Fruit fly (Drosophila melanogaster): ENCODE results near the gene CG5171.

Gene CG5171

dm6 chr2L:7420305-7421287 is 19.5 kb downstream of the CG5171 start:
- TF ChIP-seq Myc (optimal IDR thresholded peaks at IDR 0.05) (no peak), h (GFP tag; optimal IDR thresholded peaks at IDR 0.05) (peak; percentile 90), Rel (GFP tag; optimal IDR thresholded peaks at IDR 0.05) (peak; percentile 24), Rel (tag; optimal IDR thresholded peaks at IDR 0.05) (peak; percentile 24), sage (GFP tag; optimal IDR thresholded peaks at IDR 0.05) (peak; percentile 73), sv (GFP tag; optimal IDR thresholded peaks at IDR 0.05) (peak; percentile 49), Hnf4 (GFP tag; optimal IDR thresholded peaks at IDR 0.05) (peak; percentile 80), Mio (GFP tag; optimal IDR thresholded peaks at IDR 0.05) (no peak), fru (GFP tag; optimal IDR thresholded peaks at IDR 0.05) (peak; percentile 89), dl (GFP tag; optimal IDR thresholded peaks at IDR 0.05; ENCODE audit: insufficient read depth in 1 of 2, partially characterized antibody in 2 of 2) (peak in 1 of 2 experiments; percentile 1), br (GFP tag; optimal IDR thresholded peaks at IDR 0.05) (peak; percentile 90), usp (GFP tag; optimal IDR thresholded peaks at IDR 0.05) (no peak), tai (GFP tag; optimal IDR thresholded peaks at IDR 0.05) (peak; percentile 67), OdsH (GFP tag; optimal IDR thresholded peaks at IDR 0.05) (peak; percentile 88), psq (GFP tag; optimal IDR thresholded peaks at IDR 0.05) (peak; percentile 66), Dfd (GFP tag; optimal IDR thresholded peaks at IDR 0.05) (peak; percentile 28), foxo (GFP tag; optimal IDR thresholded peaks at IDR 0.05) (peak in 1 of 2 experiments; percentile 89), HLH106 (tag; optimal IDR thresholded peaks at IDR 0.05) (peak; percentile 66), dmrt93B (GFP tag; optimal IDR thresholded peaks at IDR 0.05) (peak; percentile 65), CG32264 (GFP tag; optimal IDR thresholded peaks at IDR 0.05) (peak; percentile 85), dsf (GFP tag; optimal IDR thresholded peaks at IDR 0.05; ENCODE audit: borderline replicate concordance) (no peak), Sp1 (GFP tag; optimal IDR thresholded peaks at IDR 0.05) (peak; percentile 87), woc (GFP tag; optimal IDR thresholded peaks at IDR 0.05) (peak; percentile 88), Hr83 (GFP tag; optimal IDR thresholded peaks at IDR 0.05; ENCODE audit: poor library complexity, severe bottlenecking) (peak; percentile 37), CrebA (GFP tag; optimal IDR thresholded peaks at IDR 0.05; ENCODE audit: borderline replicate concordance) (no peak), ey (GFP tag; optimal IDR thresholded peaks at IDR 0.05) (peak; percentile 91), Jra (GFP tag; optimal IDR thresholded peaks at IDR 0.05) (peak; percentile 45), CG9705 (GFP tag; optimal IDR thresholded peaks at IDR 0.05) (no peak), rgr (GFP tag; optimal IDR thresholded peaks at IDR 0.05) (peak; percentile 78), Hr78 (GFP tag; optimal IDR thresholded peaks at IDR 0.05) (no peak)

dm6 chr2L:7422429-7423283 is 21.5 kb downstream of the CG5171 start:
- peak in 1 of 2 experiments; percentile 74 for TF ChIP-seq foxo (GFP tag; optimal IDR thresholded peaks at IDR 0.05)
- TF ChIP-seq Dif (GFP tag; optimal IDR thresholded peaks at IDR 0.05; ENCODE audit: partially characterized antibody) = peak; percentile 92
- TF ChIP-seq rgr (GFP tag; optimal IDR thresholded peaks at IDR 0.05) = peak; percentile 66
- TF ChIP-seq psq (GFP tag; optimal IDR thresholded peaks at IDR 0.05) = peak; percentile 84
- no peak for TF ChIP-seq dsf (GFP tag; optimal IDR thresholded peaks at IDR 0.05; ENCODE audit: borderline replicate concordance)
- peak; percentile 64 for TF ChIP-seq HLH106 (tag; optimal IDR thresholded peaks at IDR 0.05)
- no peak for TF ChIP-seq GATAd (GFP tag; optimal IDR thresholded peaks at IDR 0.05)
- peak; percentile 66 for TF ChIP-seq Hnf4 (GFP tag; optimal IDR thresholded peaks at IDR 0.05)
- TF ChIP-seq Vsx2 (GFP tag; optimal IDR thresholded peaks at IDR 0.05; ENCODE audit: partially characterized antibody) = peak; percentile 52
- TF ChIP-seq pan (optimal IDR thresholded peaks at IDR 0.05) = no peak
- TF ChIP-seq fru (GFP tag; optimal IDR thresholded peaks at IDR 0.05) = peak; percentile 64
- TF ChIP-seq woc (GFP tag; optimal IDR thresholded peaks at IDR 0.05) = peak; percentile 77
- peak; percentile 55 for TF ChIP-seq dmrt93B (GFP tag; optimal IDR thresholded peaks at IDR 0.05)
- no peak for TF ChIP-seq Myc (optimal IDR thresholded peaks at IDR 0.05)
- TF ChIP-seq dl (GFP tag; optimal IDR thresholded peaks at IDR 0.05; ENCODE audit: insufficient read depth in 1 of 2, partially characterized antibody in 2 of 2) = peak; percentile 69 to 73
- peak; percentile 74 for TF ChIP-seq Sp1 (GFP tag; optimal IDR thresholded peaks at IDR 0.05)
- TF ChIP-seq Abd-B (GFP tag; optimal IDR thresholded peaks at IDR 0.05) = no peak
- no peak for TF ChIP-seq Hr78 (GFP tag; optimal IDR thresholded peaks at IDR 0.05)
- no peak for TF ChIP-seq Dfd (GFP tag; optimal IDR thresholded peaks at IDR 0.05)
- peak; percentile 69 for TF ChIP-seq ey (GFP tag; optimal IDR thresholded peaks at IDR 0.05)
- no peak for TF ChIP-seq Mio (GFP tag; optimal IDR thresholded peaks at IDR 0.05)
- TF ChIP-seq N (GFP tag; optimal IDR thresholded peaks at IDR 0.05) = peak; percentile 23
- TF ChIP-seq Hr83 (GFP tag; optimal IDR thresholded peaks at IDR 0.05; ENCODE audit: poor library complexity, severe bottlenecking) = peak; percentile 98
- TF ChIP-seq OdsH (GFP tag; optimal IDR thresholded peaks at IDR 0.05) = peak; percentile 60
- TF ChIP-seq brk (GFP tag; optimal IDR thresholded peaks at IDR 0.05) = no peak
- no peak for TF ChIP-seq Rel (GFP tag; optimal IDR thresholded peaks at IDR 0.05)
- TF ChIP-seq Rel (tag; optimal IDR thresholded peaks at IDR 0.05) = peak; percentile 75
- peak; percentile 94 for TF ChIP-seq Jra (GFP tag; optimal IDR thresholded peaks at IDR 0.05)
- TF ChIP-seq sv (GFP tag; optimal IDR thresholded peaks at IDR 0.05) = no peak
- peak; percentile 41 for TF ChIP-seq h (GFP tag; optimal IDR thresholded peaks at IDR 0.05)
- peak; percentile 11 for TF ChIP-seq CG9705 (GFP tag; optimal IDR thresholded peaks at IDR 0.05)
- no peak for TF ChIP-seq br (GFP tag; optimal IDR thresholded peaks at IDR 0.05)
- peak; percentile 78 for TF ChIP-seq tai (GFP tag; optimal IDR thresholded peaks at IDR 0.05)
- TF ChIP-seq jim (GFP tag; optimal IDR thresholded peaks at IDR 0.05) = peak; percentile 75
- TF ChIP-seq CrebA (GFP tag; optimal IDR thresholded peaks at IDR 0.05; ENCODE audit: borderline replicate concordance) = no peak
- TF ChIP-seq usp (GFP tag; optimal IDR thresholded peaks at IDR 0.05) = no peak
- no peak for TF ChIP-seq sage (GFP tag; optimal IDR thresholded peaks at IDR 0.05)
- TF ChIP-seq CG32264 (GFP tag; optimal IDR thresholded peaks at IDR 0.05) = no peak
